Worm (Caenorhabditis elegans) whole organism, early embryonic: ENCODE data around the gene flp-14.

Experiments used
- B0310.2 ChIP-seq: sonication (generic microtip); optimal IDR thresholded peaks from 2 replicates; lab custom pipeline; 2016; ENCODE audit warnings: mild to moderate bottlenecking, missing genetic modification characterization, missing compliant biosample characterization
- F13C5.2 ChIP-seq: sonication (generic microtip); optimal IDR thresholded peaks from 2 replicates; lab custom pipeline; 2017; ENCODE audit warnings: mild to moderate bottlenecking, missing genetic modification characterization, inconsistent platforms, missing compliant biosample characterization
- aly-1 ChIP-seq: sonication (generic microtip); optimal IDR thresholded peaks from 2 replicates; lab custom pipeline; 2016; ENCODE audit warnings: missing genetic modification characterization, missing compliant biosample characterization
- ama-1 ChIP-seq: fragments of 150-350 bp; optimal IDR thresholded peaks from 2 replicates; lab custom pipeline; 2014
- ceh-13 ChIP-seq: fragments of 200-800 bp; sonication (Bioruptor generic); optimal IDR thresholded peaks from 2 replicates; lab custom pipeline; 2018; ENCODE audit warnings: mild to moderate bottlenecking, missing genetic modification characterization, missing compliant biosample characterization
- ceh-36 ChIP-seq: sonication (generic microtip); optimal IDR thresholded peaks from 2 replicates; lab custom pipeline; 2016; ENCODE audit warnings: missing genetic modification characterization, inconsistent platforms, missing compliant biosample characterization
- ets-7 ChIP-seq: sonication (generic microtip); optimal IDR thresholded peaks from 2 replicates; lab custom pipeline; 2016; ENCODE audit warnings: missing genotype, missing genetic modification characterization, missing compliant biosample characterization
- flt-1 ChIP-seq: fragments of 200-800 bp; sonication (Bioruptor generic); IDR thresholded peaks from 2 replicates; pipeline ENCODE4 v1.3.6; 2022; ENCODE audit warnings: missing genetic modification characterization, missing compliant biosample characterization
- hmbx-1 ChIP-seq: sonication (generic microtip); optimal IDR thresholded peaks from 2 replicates; lab custom pipeline; 2016; ENCODE audit warnings: mild to moderate bottlenecking, missing genetic modification characterization, missing compliant biosample characterization
- hmg-4 ChIP-seq: fragments of 200-800 bp; sonication (Bioruptor generic); optimal IDR thresholded peaks from 2 replicates; lab custom pipeline; 2018; ENCODE audit warnings: mild to moderate bottlenecking, missing genetic modification characterization, missing compliant biosample characterization
- hnd-1 ChIP-seq: sonication (generic microtip); optimal IDR thresholded peaks from 2 replicates; lab custom pipeline; 2016; ENCODE audit warnings: missing genetic modification characterization, missing compliant biosample characterization
- pes-1 ChIP-seq: fragments of 200-800 bp; sonication (Bioruptor generic); IDR thresholded peaks from 2 replicates; pipeline ENCODE4 v1.3.6; 2022; ENCODE audit warnings: missing genetic modification reagents, missing genetic modification characterization, missing compliant biosample characterization
- scrt-1 ChIP-seq: fragments of 200-800 bp; sonication (Bioruptor generic); IDR thresholded peaks from 2 replicates; pipeline ENCODE4 v1.3.6; 2022; ENCODE audit warnings: missing genetic modification characterization, missing compliant biosample characterization
- sea-1 ChIP-seq: fragments of 200-800 bp; sonication (Bioruptor generic); conservative IDR thresholded peaks from 2 replicates; pipeline ENCODE4 v1.3.6; 2022; ENCODE audit warnings: missing genetic modification characterization, missing compliant biosample characterization
- tbx-11 ChIP-seq: fragments of 200-800 bp; sonication (Bioruptor generic); IDR thresholded peaks from 2 replicates; pipeline ENCODE4 v1.3.6; 2022; ENCODE audit warnings: missing genetic modification characterization, missing compliant biosample characterization
- tbx-37 ChIP-seq: fragments of 200-800 bp; sonication (Bioruptor generic); conservative IDR thresholded peaks from 2 replicates; pipeline ENCODE4 v1.3.6; 2022; ENCODE audit warnings: missing genetic modification reagents, missing genetic modification characterization, missing compliant biosample characterization
- tra-4 ChIP-seq: sonication (generic microtip); optimal IDR thresholded peaks from 2 replicates; lab custom pipeline; 2017; ENCODE audit warnings: missing genetic modification characterization, missing compliant biosample characterization

flp-14 gene

DNA sequence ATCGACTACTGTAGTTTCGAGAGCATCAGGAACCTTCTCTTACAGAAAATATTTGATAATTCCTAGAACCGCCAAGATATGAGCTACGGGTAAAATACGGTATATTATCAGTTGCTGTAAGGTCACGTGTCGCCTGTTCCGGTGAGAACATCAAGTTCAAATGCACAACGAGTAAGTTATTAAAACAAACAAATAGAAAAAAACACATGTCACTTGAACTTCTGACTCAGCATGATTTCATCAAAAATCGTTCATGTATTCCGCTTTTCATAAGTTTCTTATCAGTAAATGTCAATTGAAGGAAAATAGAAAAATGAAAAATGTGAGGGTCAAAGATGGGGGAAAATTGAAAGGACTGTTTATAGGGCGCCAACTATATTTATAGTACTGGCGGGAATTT lies 50.4 kb downstream of the flp-14 start:
- TF ChIP-seq hmbx-1 (tag; lab: Kevin White, UChicago) (no peak), pes-1 (GFP tag; lab: Robert Waterston, UW) (no peak), ceh-36 (no peak), tbx-11 (GFP tag; lab: Robert Waterston, UW) (no peak), ets-7 (tag; lab: Kevin White, UChicago) (no peak), tra-4 (tag; lab: Kevin White, UChicago) (no peak), hmg-4 (GFP tag; lab: Kevin White, UChicago) (no peak), ceh-13 (no peak), hnd-1 (tag; lab: Kevin White, UChicago) (no peak), B0310.2 (no peak), sea-1 (no peak), tbx-37 (GFP tag; lab: Robert Waterston, UW) (no peak), flt-1 (GFP tag; lab: Robert Waterston, UW) (no peak), F13C5.2 (tag; lab: Kevin White, UChicago) (no peak), scrt-1 (GFP tag; lab: Robert Waterston, UW) (no peak), aly-1 (tag; lab: Kevin White, UChicago) (no peak), ama-1 (lab: Kevin White, UChicago) (no peak)
